Fruit fly (Drosophila melanogaster) whole organism, embryonic: ENCODE data around the gene Pgls.

Source experiments
- Atf3 ChIP-seq: fragments of 200-800 bp; sonication (Bioruptor generic); optimal IDR thresholded peaks from 3 replicates; lab custom pipeline; 2016; ENCODE audit warnings: missing biosample characterization, missing genetic modification characterization
- Atf6 ChIP-seq: fragments of 200-800 bp; sonication (Bioruptor generic); IDR thresholded peaks from 2 replicates; pipeline ENCODE4 v1.3.6; 2022; ENCODE audit warnings: missing biosample characterization, missing genetic modification characterization
- CG10959 ChIP-seq: fragments of 200-800 bp; sonication (Bioruptor generic); IDR thresholded peaks from 2 replicates; pipeline ENCODE4 v1.3.6; 2022; ENCODE audit warnings: missing biosample characterization, missing genetic modification characterization
- CG14710 ChIP-seq: fragments of 200-800 bp; sonication (Bioruptor generic); optimal IDR thresholded peaks from 3 replicates; lab custom pipeline; 2019; ENCODE audit warnings: missing biosample characterization, mild to moderate bottlenecking, missing genetic modification characterization, moderate library complexity
- CG14860 ChIP-seq: fragments of 200-800 bp; sonication (Bioruptor generic); IDR thresholded peaks from 3 replicates; pipeline ENCODE4 v1.3.6; 2022; ENCODE audit warnings: missing biosample characterization, missing genetic modification characterization; ENCODE audit not compliant: partially characterized antibody
- CG15601 ChIP-seq: fragments of 200-800 bp; sonication (Bioruptor generic); optimal IDR thresholded peaks from 3 replicates; lab custom pipeline; 2019; ENCODE audit warnings: missing biosample characterization, mild to moderate bottlenecking, missing genetic modification characterization, moderate library complexity
- CG16813 ChIP-seq: fragments of 200-800 bp; sonication (Bioruptor generic); IDR thresholded peaks from 3 replicates; pipeline ENCODE4 v1.3.6; 2022; ENCODE audit warnings: missing biosample characterization, missing genetic modification characterization; ENCODE audit not compliant: partially characterized antibody
- CG16863 ChIP-seq: fragments of 200-800 bp; sonication (Bioruptor generic); optimal IDR thresholded peaks from 3 replicates; lab custom pipeline; 2016; ENCODE audit warnings: missing biosample characterization, missing genetic modification characterization
- CG17359 ChIP-seq: fragments of 200-800 bp; sonication (Bioruptor generic); optimal IDR thresholded peaks from 3 replicates; lab custom pipeline; 2018; ENCODE audit warnings: missing biosample characterization, mild to moderate bottlenecking, missing genetic modification characterization, moderate library complexity
- CG18476 ChIP-seq: fragments of 200-800 bp; sonication (Bioruptor generic); optimal IDR thresholded peaks from 2 replicates; lab custom pipeline; 2016; ENCODE audit warnings: missing biosample characterization, mild to moderate bottlenecking, missing genetic modification characterization
- CG3281 ChIP-seq: fragments of 200-800 bp; sonication (Bioruptor generic); optimal IDR thresholded peaks from 3 replicates; lab custom pipeline; 2017; ENCODE audit warnings: missing biosample characterization, mild to moderate bottlenecking, missing genetic modification characterization
- CG3726 ChIP-seq: fragments of 200-800 bp; sonication (Bioruptor generic); IDR thresholded peaks from 3 replicates; pipeline ENCODE4, ENCODE4 v1.3.6; 2022; ENCODE audit warnings: missing biosample characterization, missing genetic modification characterization
- CG4617 ChIP-seq: fragments of 200-800 bp; sonication (Bioruptor generic); optimal IDR thresholded peaks from 3 replicates; lab custom pipeline; 2016; ENCODE audit warnings: missing biosample characterization, missing genetic modification characterization, borderline replicate concordance
- CG7556 ChIP-seq: fragments of 200-800 bp; sonication (Bioruptor generic); optimal IDR thresholded peaks from 2 replicates; lab custom pipeline; 2017; ENCODE audit warnings: missing biosample characterization, mild to moderate bottlenecking, missing genetic modification characterization
- CG9797 ChIP-seq: fragments of 200-800 bp; sonication (Bioruptor generic); optimal IDR thresholded peaks from 3 replicates; lab custom pipeline; 2018; ENCODE audit warnings: missing biosample characterization, mild to moderate bottlenecking, missing genetic modification characterization
- Doc2 ChIP-seq: fragments of 200-800 bp; sonication (Bioruptor generic); IDR thresholded peaks from 2 replicates; pipeline ENCODE4 v1.3.6; 2022; ENCODE audit warnings: missing biosample characterization, missing genetic modification characterization
- Doc3 ChIP-seq: fragments of 200-800 bp; sonication (Bioruptor generic); IDR thresholded peaks from 3 replicates; pipeline ENCODE4 v1.3.6; 2022; ENCODE audit warnings: missing biosample characterization, missing genetic modification characterization; ENCODE audit not compliant: partially characterized antibody
- Dp ChIP-seq: fragments of 200-800 bp; sonication (Bioruptor generic); optimal IDR thresholded peaks from 2 replicates; lab custom pipeline; 2018; ENCODE audit warnings: missing biosample characterization, mild to moderate bottlenecking, missing genetic modification characterization, moderate library complexity
- Drgx ChIP-seq: fragments of 200-800 bp; sonication (Bioruptor generic); IDR thresholded peaks from 2 replicates; pipeline ENCODE4 v1.3.6; 2022; ENCODE audit warnings: missing biosample characterization, missing genetic modification characterization
- Hmr ChIP-seq: fragments of 200-800 bp; sonication (Bioruptor generic); optimal IDR thresholded peaks from 3 replicates; lab custom pipeline; 2017; ENCODE audit warnings: mild to moderate bottlenecking, missing biosample characterization, missing genetic modification reagents, missing genetic modification characterization
- Med ChIP-seq: fragments of 200-800 bp; sonication (Bioruptor generic); peaks from one replicate; lab custom pipeline; 2016; ENCODE audit warnings: missing biosample characterization, missing genetic modification characterization, mild to moderate bottlenecking, inconsistent platforms, moderate library complexity
- Nf-YB ChIP-seq: fragments of 200-800 bp; sonication (Bioruptor generic); optimal IDR thresholded peaks from 3 replicates; lab custom pipeline; 2019; ENCODE audit warnings: missing biosample characterization, mild to moderate bottlenecking, missing genetic modification characterization, moderate library complexity
- Oaz ChIP-seq: fragments of 200-800 bp; sonication (Bioruptor generic); IDR thresholded peaks from 2 replicates; pipeline ENCODE4 v1.3.6; 2022; ENCODE audit warnings: missing biosample characterization, missing genetic modification characterization
- Ptx1 ChIP-seq: fragments of 200-800 bp; sonication (Bioruptor generic); IDR thresholded peaks from 2 replicates; pipeline ENCODE4 v1.3.6; 2022; ENCODE audit warnings: missing biosample characterization, missing genetic modification characterization
- Side ChIP-seq: fragments of 200-800 bp; sonication (Bioruptor generic); optimal IDR thresholded peaks from 2 replicates; lab custom pipeline; 2016; ENCODE audit warnings: missing biosample characterization, missing genetic modification characterization
- Sry-β ChIP-seq: fragments of 200-800 bp; sonication (Bioruptor generic); optimal IDR thresholded peaks from 2 replicates; lab custom pipeline; 2018; ENCODE audit warnings: missing biosample characterization, mild to moderate bottlenecking, missing genetic modification characterization, moderate library complexity
- Sry-δ ChIP-seq: fragments of 200-800 bp; sonication (Bioruptor generic); optimal IDR thresholded peaks from 2 replicates; lab custom pipeline; 2016; ENCODE audit warnings: missing biosample characterization, missing genetic modification characterization
- YL-1 ChIP-seq: fragments of 200-800 bp; sonication (Bioruptor generic); optimal IDR thresholded peaks from 3 replicates; lab custom pipeline; 2017; ENCODE audit warnings: missing biosample characterization, mild to moderate bottlenecking, missing genetic modification characterization
- ato ChIP-seq: fragments of 200-800 bp; sonication (Bioruptor generic); IDR thresholded peaks from 2 replicates; pipeline ENCODE4 v1.3.6; 2022; ENCODE audit warnings: missing biosample characterization, missing genetic modification characterization; ENCODE audit not compliant: partially characterized antibody
- bbx ChIP-seq: fragments of 200-800 bp; sonication (Bioruptor generic); IDR thresholded peaks from 2 replicates; pipeline ENCODE4 v1.3.6; 2022; ENCODE audit warnings: missing biosample characterization, missing genetic modification characterization; ENCODE audit not compliant: partially characterized antibody
- bsh ChIP-seq, 2 experiments: fragments of 200-800 bp; sonication (Bioruptor generic); optimal IDR thresholded peaks; 2 replicates each; lab custom pipeline; 2017 to 2018; ENCODE audit warnings: mild to moderate bottlenecking in 2 of 2, missing biosample characterization in 2 of 2, missing genetic modification characterization in 2 of 2, moderate library complexity in 1 of 2
- chinmo ChIP-seq: fragments of 200-800 bp; sonication (Bioruptor generic); IDR thresholded peaks from 4 replicates; pipeline ENCODE4 v1.3.6; 2022; ENCODE audit warnings: missing biosample characterization, missing genetic modification characterization; ENCODE audit not compliant: partially characterized antibody
- crp ChIP-seq, 2 experiments: fragments of 200-800 bp; sonication (Bioruptor generic); optimal IDR thresholded peaks; 2 replicates in 1 of 2; 3 replicates in 1 of 2; lab custom pipeline; 2017; ENCODE audit warnings: missing biosample characterization in 2 of 2, missing genetic modification characterization in 2 of 2, mild to moderate bottlenecking in 1 of 2, moderate library complexity in 1 of 2
- dati ChIP-seq: fragments of 200-800 bp; sonication (Bioruptor generic); IDR thresholded peaks from 2 replicates; pipeline ENCODE4 v1.3.6; 2022; ENCODE audit warnings: missing biosample characterization, missing genetic modification characterization
- disco-r ChIP-seq: fragments of 200-800 bp; sonication (Bioruptor generic); optimal IDR thresholded peaks from 2 replicates; lab custom pipeline; 2016; ENCODE audit warnings: missing biosample characterization, missing genetic modification characterization
- gcm2 ChIP-seq: fragments of 200-800 bp; sonication (Bioruptor generic); optimal IDR thresholded peaks from 2 replicates; lab custom pipeline; 2016; ENCODE audit warnings: missing biosample characterization, missing genetic modification characterization
- gsb ChIP-seq: fragments of 200-800 bp; sonication (Bioruptor generic); IDR thresholded peaks from 2 replicates; pipeline ENCODE4 v1.3.6; 2022; ENCODE audit warnings: missing biosample characterization, missing genetic modification characterization
- hb ChIP-seq: fragments of 200-800 bp; sonication (Bioruptor generic); IDR thresholded peaks from 3 replicates; pipeline ENCODE4 v1.3.6; 2022; ENCODE audit warnings: missing biosample characterization, missing genetic modification characterization; ENCODE audit not compliant: partially characterized antibody
- hbn ChIP-seq: fragments of 200-800 bp; sonication (Bioruptor generic); IDR thresholded peaks from 2 replicates; pipeline ENCODE4 v1.3.6; 2022; ENCODE audit warnings: missing biosample characterization, missing genetic modification characterization; ENCODE audit not compliant: partially characterized antibody
- kah ChIP-seq: fragments of 200-800 bp; sonication (Bioruptor generic); optimal IDR thresholded peaks from 2 replicates; lab custom pipeline; 2018; ENCODE audit warnings: missing biosample characterization, mild to moderate bottlenecking, missing genetic modification characterization
- knrl ChIP-seq: fragments of 200-800 bp; sonication (Bioruptor generic); IDR thresholded peaks from 3 replicates; pipeline ENCODE4 v1.3.6; 2022; ENCODE audit warnings: missing biosample characterization, missing genetic modification characterization; ENCODE audit not compliant: partially characterized antibody
- lmd ChIP-seq: fragments of 200-800 bp; sonication (Bioruptor generic); IDR thresholded peaks from 2 replicates; pipeline ENCODE4 v1.3.6; 2022; ENCODE audit warnings: missing biosample characterization, missing genetic modification characterization
- mld ChIP-seq: fragments of 200-800 bp; sonication (Bioruptor generic); IDR thresholded peaks from 3 replicates; pipeline ENCODE4 v1.3.6; 2022; ENCODE audit warnings: missing biosample characterization, missing genetic modification characterization; ENCODE audit not compliant: partially characterized antibody
- pzg ChIP-seq: fragments of 200-800 bp; sonication (Bioruptor generic); optimal IDR thresholded peaks from 3 replicates; lab custom pipeline; 2018; ENCODE audit warnings: missing biosample characterization, mild to moderate bottlenecking, missing genetic modification characterization, moderate library complexity
- sens ChIP-seq: fragments of 200-800 bp; sonication (Bioruptor generic); peaks from one replicate; lab custom pipeline; 2016; ENCODE audit warnings: missing biosample characterization, missing genetic modification characterization
- tx ChIP-seq: fragments of 200-800 bp; sonication (Bioruptor generic); optimal IDR thresholded peaks from 2 replicates; lab custom pipeline; 2016; ENCODE audit warnings: missing biosample characterization, missing genetic modification characterization
- zf30C ChIP-seq: fragments of 200-800 bp; sonication (Bioruptor generic); optimal IDR thresholded peaks from 3 replicates; lab custom pipeline; 2018; ENCODE audit warnings: missing biosample characterization, mild to moderate bottlenecking, missing genetic modification characterization

Gene Pgls

dm6 chrX:10877087-10877935 lies 30.1 kb downstream of the Pgls start, which contains the start of gene CG1637 (continued):
- TF ChIP-seq CG10959 (no peak), Sry-β (GFP tag; lab: Kevin White, UChicago) (peak; percentile 62), YL-1 (GFP tag; lab: Kevin White, UChicago) (peak; percentile 4), Drgx (GFP tag; lab: Robert Waterston, UW) (peak; percentile 61), pzg (GFP tag; lab: Kevin White, UChicago) (peak; percentile 70), Dp (GFP tag; lab: Kevin White, UChicago) (peak; percentile 92), Med (GFP tag; lab: Kevin White, UChicago) (peak; percentile 32), zf30C (peak; percentile 62), dati (no peak), mld (GFP tag; lab: Robert Waterston, UW) (0 out of 3 replicates have a peak, but pooled peaks have one; percentile 52), CG3726 (GFP tag; lab: Robert Waterston, UW) (no peak), CG16813 (peak; percentile 68), ato (peak; percentile 39), CG14710 (tag; lab: Kevin White, UChicago) (peak; percentile 16), tx (GFP tag; lab: Kevin White, UChicago) (no peak), kah (GFP tag; lab: Kevin White, UChicago) (no peak), Oaz (no peak), hbn (GFP tag; lab: Robert Waterston, UW) (peak; percentile 64), bbx (peak; percentile 82), chinmo (GFP tag; lab: Robert Waterston, UW) (peak; percentile 86; the same call in 3 of the 4 replicates), Atf3 (no peak), Nf-YB (GFP tag; lab: Kevin White, UChicago) (no peak), gcm2 (GFP tag; lab: Kevin White, UChicago) (no peak), Sry-δ (GFP tag; lab: Kevin White, UChicago) (peak; percentile 64), CG14860 (GFP tag; lab: Robert Waterston, UW) (peak; percentile 57; the same call in 1 of the 3 replicates), Atf6 (GFP tag; lab: Robert Waterston, UW) (0 out of 2 replicates have a peak, but pooled peaks have one; percentile 42), Ptx1 (GFP tag; lab: Robert Waterston, UW) (no peak), CG17359 (tag; lab: Kevin White, UChicago) (no peak), CG16863 (GFP tag; lab: Kevin White, UChicago) (no peak), crp (GFP tag; optimal IDR thresholded peaks at IDR 0.05; lab: Kevin White, UChicago) (peak in 1 of 2 experiments; percentile 25), sens (GFP tag; lab: Kevin White, UChicago) (peak; percentile 79), CG18476 (GFP tag; lab: Kevin White, UChicago) (no peak), lmd (GFP tag; lab: Robert Waterston, UW) (no peak), CG4617 (peak; percentile 73), hb (no peak), CG3281 (no peak), knrl (GFP tag; lab: Robert Waterston, UW) (peak; percentile 66), Doc2 (GFP tag; lab: Robert Waterston, UW) (no peak), Doc3 (GFP tag; lab: Robert Waterston, UW) (peak; percentile 32; the same call in 1 of the 3 replicates), gsb (GFP tag; lab: Robert Waterston, UW) (no peak), bsh (GFP tag; optimal IDR thresholded peaks at IDR 0.05; lab: Kevin White, UChicago) (peak in 1 of 2 experiments; percentile 24), CG15601 (tag; lab: Kevin White, UChicago) (no peak), Side (GFP tag; lab: Kevin White, UChicago) (no peak), Hmr (GFP tag; lab: Kevin White, UChicago) (no peak), disco-r (GFP tag; lab: Kevin White, UChicago) (no peak), CG7556 (no peak), CG9797 (GFP tag; lab: Kevin White, UChicago) (peak; percentile 75)
